Worm (Caenorhabditis elegans) whole organism, dauer: ENCODE data around the gene F25D1.3.

Experiments used
- unc-62 ChIP-seq: sonication (generic microtip); optimal IDR thresholded peaks from 2 replicates; lab custom pipeline; 2017; ENCODE audit warnings: missing biosample characterization, missing genetic modification reagents, missing genetic modification characterization

Gene F25D1.3

ce11 chrV:10528500-10528899 lies at the start of gene F25D1.3:
Gene F25D1.3, plus strand, starts transcription at chrV:10528724.
- no peak for TF ChIP-seq unc-62 (GFP tag; lab: Kevin White, UChicago)

DNA sequence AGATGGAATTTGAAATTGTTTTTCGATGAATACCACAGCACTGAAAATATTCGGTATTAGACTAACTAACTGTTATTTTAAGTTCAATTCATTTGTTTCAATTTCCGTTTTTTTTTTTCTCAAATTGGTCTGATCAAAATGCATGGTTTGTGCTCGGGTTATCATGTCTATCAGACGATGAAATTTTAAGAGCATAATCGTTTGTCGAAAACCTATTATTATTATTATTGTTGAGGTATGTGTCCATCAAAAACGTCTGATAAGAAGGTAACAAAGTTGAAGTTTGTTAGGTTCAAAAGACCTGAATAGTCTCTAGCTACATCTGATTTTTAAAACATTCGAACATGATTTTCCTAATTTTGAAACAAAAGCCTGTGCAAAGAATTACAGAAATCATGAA lies 44.5 kb upstream of the F25D1.3 start:
- TF ChIP-seq unc-62 (GFP tag; lab: Kevin White, UChicago), result no peak

DNA sequence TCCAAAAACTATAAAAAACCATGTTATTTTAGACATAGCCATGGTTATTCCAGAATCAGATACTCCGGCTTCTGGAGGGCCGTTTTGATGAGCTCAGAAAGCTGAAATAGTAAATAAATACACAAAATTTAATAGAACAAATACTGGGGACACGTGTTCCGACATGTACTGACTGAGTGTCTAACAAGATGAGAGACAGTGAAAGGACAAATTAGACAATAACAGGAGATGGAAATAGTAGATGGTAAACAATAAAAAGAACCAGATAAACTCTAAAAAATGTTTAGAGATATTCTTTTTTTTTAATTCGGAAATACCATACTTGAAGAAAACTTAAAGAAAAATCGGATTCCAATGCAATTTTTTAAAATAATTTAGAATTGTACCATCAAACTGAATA lies 43.9 kb upstream of the F25D1.3 start, which contains the start of gene Y32F6B.1:
TSS of gene Y32F6B.1 (minus strand) at position 101 of the 400 bp plus-strand sequence.
- no peak for TF ChIP-seq unc-62 (GFP tag; lab: Kevin White, UChicago)

- no peak for TF ChIP-seq unc-62 (GFP tag; lab: Kevin White, UChicago)
Measured at ce11 chrV:10485389-10485788, 43.1 kb upstream of the F25D1.3 start.

DNA sequence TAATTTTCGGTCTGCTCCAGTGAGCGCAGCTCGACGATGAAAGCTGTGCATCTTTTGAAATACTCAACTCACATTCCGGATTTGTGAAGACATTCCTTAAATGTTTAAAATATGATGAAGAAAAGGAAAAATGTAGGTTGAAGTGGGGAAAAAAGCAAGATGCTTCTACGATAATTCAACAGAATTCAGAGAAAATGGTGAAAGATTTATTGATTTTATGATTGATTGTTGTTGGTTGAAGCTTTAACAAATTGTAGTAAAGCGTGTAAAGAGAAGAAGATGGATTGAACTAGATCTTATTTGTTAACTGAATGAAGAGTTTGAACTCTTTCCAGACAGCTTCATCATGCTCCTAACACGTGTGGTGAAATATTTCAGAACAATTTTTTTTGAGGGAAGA lies 38.5 kb upstream of the F25D1.3 start, which contains the start of gene ncx-5:
TSS of gene ncx-5 (minus strand) at position 101 of the 400 bp plus-strand sequence.
- no peak for TF ChIP-seq unc-62 (GFP tag; lab: Kevin White, UChicago)

DNA sequence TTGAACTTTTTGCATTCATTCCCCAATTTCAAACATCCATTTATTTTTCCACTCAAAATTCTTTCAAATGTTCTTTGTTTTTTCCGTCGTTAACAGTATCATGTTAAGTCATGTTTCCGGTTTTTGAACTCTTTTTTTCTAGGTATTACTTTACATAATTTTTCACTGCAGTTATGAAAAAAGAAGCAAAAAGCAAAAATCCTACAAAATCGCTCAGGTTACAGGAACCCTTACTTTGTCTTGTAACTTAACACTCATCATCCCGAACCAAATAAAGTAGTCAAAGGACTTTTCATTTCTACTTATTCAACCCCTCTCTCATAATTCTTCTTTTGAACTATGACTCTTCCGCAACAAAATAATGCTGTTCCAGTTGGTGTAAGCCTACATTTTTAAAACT lies 37.1 kb upstream of the F25D1.3 start, which contains the start of gene aqp-5:
TSS of gene aqp-5 (plus strand) at position 301 of the 400 bp plus-strand sequence.
- no peak for TF ChIP-seq unc-62 (GFP tag; lab: Kevin White, UChicago)

- no peak for TF ChIP-seq unc-62 (GFP tag; lab: Kevin White, UChicago)
Measured at ce11 chrV:10493150-10493549, 35.4 kb upstream of the F25D1.3 start, which contains the start of gene ugt-33. Gene ugt-33, plus strand, starts transcription at chrV:10493409.

- no peak for TF ChIP-seq unc-62 (GFP tag; lab: Kevin White, UChicago)
Measured at ce11 chrV:10496733-10497132, 31.8 kb upstream of the F25D1.3 start, which contains the start of gene C35A5.4. Gene C35A5.4, plus strand, starts transcription at chrV:10497033.

DNA sequence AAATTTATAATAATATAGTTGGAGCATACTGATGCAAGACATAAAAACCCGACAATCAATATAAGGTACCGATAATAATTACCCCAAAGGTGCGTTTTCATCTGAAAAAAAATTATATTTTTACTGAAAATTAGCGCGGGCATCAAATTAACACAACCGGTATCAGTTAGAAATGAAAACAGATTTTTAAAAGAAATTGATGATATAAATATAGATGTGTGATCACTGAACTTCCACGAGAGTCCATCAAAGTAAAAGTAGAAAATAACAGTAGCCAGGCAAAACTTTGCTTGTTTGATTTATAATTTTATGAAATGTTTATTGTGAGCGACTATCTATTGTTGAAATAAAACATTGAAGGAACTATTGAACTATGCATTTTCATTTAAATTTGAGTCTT lies 27.2 kb upstream of the F25D1.3 start, which contains the start of gene C35A5.3:
TSS of gene C35A5.3 (minus strand) at position 101 of the 400 bp plus-strand sequence.
- no peak for TF ChIP-seq unc-62 (GFP tag; lab: Kevin White, UChicago)

ce11 chrV:10503011-10503410 lies 25.5 kb upstream of the F25D1.3 start, which contains the start of gene C35A5.11:
Gene C35A5.11, minus strand, starts transcription at chrV:10503111.
- no peak for TF ChIP-seq unc-62 (GFP tag; lab: Kevin White, UChicago)

- no peak for TF ChIP-seq unc-62 (GFP tag; lab: Kevin White, UChicago)
Measured at ce11 chrV:10503893-10504292, 24.6 kb upstream of the F25D1.3 start, which contains the start of gene C35A5.10. Gene C35A5.10, plus strand, starts transcription at chrV:10504193.

- TF ChIP-seq unc-62 (GFP tag; lab: Kevin White, UChicago), result no peak
Measured at ce11 chrV:10505553-10505952, 23.0 kb upstream of the F25D1.3 start, which contains the start of gene C35A5.5. Gene C35A5.5, plus strand, starts transcription at chrV:10505853.

DNA sequence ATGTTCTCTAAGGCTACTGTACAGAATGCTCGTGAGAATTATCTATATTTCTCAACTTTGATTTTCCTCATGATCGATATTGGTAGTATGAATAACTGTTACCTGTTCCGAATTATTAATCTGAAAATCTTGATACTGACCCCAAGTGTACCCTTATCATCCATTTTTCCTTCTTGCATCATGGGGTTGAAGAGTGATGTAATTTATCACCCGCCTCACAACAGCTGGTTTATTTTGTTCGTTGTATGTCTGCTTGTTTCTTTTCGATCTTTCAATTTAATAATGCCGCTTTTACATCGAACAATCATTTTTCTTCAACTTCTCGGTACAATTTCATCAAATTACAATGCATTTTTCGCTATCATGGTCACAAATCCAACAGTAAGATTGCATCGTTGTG lies 19.7 kb upstream of the F25D1.3 start, which contains the start of gene C35A5.6:
TSS of gene C35A5.6 (plus strand) at position 283 of the 400 bp plus-strand sequence.
- TF ChIP-seq unc-62 (GFP tag; lab: Kevin White, UChicago), result no peak

DNA sequence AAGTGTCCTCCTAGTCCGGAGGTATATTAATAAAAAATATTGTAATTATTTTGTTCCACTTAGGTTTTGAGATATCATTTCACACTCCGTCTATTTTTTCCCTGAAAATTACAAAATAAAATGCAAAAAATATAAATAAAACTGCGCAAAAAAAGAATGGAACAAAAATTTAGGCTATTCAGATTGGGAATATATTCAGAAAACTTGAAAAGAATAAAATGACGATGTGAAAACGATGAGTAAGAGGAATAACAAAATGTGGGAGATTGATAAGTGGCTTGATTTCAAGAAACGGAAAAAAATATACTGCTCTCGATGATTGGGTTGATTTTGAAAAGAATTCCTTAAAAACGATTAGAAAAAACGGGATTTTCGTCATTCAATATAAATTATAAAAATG lies 14.3 kb upstream of the F25D1.3 start, which contains the start of gene dmsr-8:
TSS of gene dmsr-8 (minus strand) at position 101 of the 400 bp plus-strand sequence.
- TF ChIP-seq unc-62 (GFP tag; lab: Kevin White, UChicago), result no peak

- no peak for TF ChIP-seq unc-62 (GFP tag; lab: Kevin White, UChicago)
Measured at ce11 chrV:10516702-10517101, 11.8 kb upstream of the F25D1.3 start.

DNA sequence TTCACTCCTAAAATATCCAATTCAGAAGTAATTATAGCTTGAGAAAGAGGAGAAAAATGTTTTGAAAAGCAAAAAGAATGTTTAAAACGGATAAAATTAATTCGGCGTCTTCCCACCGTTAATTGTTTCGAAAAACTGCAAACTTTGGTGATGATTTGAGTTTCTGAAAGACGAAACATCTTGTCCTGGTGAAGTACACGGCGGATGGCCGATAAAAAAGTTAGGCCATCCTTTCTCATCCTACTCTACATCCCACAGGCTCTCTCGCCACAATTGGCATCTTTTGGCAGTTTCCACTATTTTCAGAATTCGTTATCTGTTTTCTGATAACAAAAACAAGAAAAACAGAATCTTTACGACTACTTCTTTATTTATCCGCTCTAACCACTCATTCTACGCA lies 2.6 kb upstream of the F25D1.3 start, which contains the start of the genes C35A5.8 and hda-11:
TSS of gene C35A5.8 (minus strand) at position 7 of the 400 bp plus-strand sequence.
TSS of gene hda-11 (plus strand) at position 283 of the 400 bp plus-strand sequence.
- no peak for TF ChIP-seq unc-62 (GFP tag; lab: Kevin White, UChicago)

ce11 chrV:10529600-10529999 lies 1.1 kb downstream of the F25D1.3 start:
- no peak for TF ChIP-seq unc-62 (GFP tag; lab: Kevin White, UChicago)
